Worm (Caenorhabditis elegans): ENCODE data around the gene C09B9.85.
"Not testable (repeated sequence)": the region's sequence is repeated elsewhere in the genome, so short reads cannot be mapped to it uniquely, and the experiment has no call there.

- TF ChIP-seq ama-1 (optimal IDR thresholded peaks at IDR 0.05); pes-1 (GFP tag; IDR thresholded peaks at IDR 0.05); flt-1 (GFP tag; IDR thresholded peaks at IDR 0.05); ets-7 (tag; optimal IDR thresholded peaks at IDR 0.05); aly-1 (tag; optimal IDR thresholded peaks at IDR 0.05); sea-1 (GFP tag; conservative IDR thresholded peaks at IDR 0.05); tbx-11 (GFP tag; IDR thresholded peaks at IDR 0.05); tbx-37 (GFP tag; conservative IDR thresholded peaks at IDR 0.05); F13C5.2 (tag; optimal IDR thresholded peaks at IDR 0.05): not testable (repeated sequence)
These were observed 36.7 kb upstream of the C09B9.85 start, which contains the start of gene msp-57 for ce11 chrIV:5062278-5062677.

All from whole organism, early embryonic.